Fruit fly (Drosophila melanogaster): Measurements from ENCODE around the gene B52.

Gene B52

DNA sequence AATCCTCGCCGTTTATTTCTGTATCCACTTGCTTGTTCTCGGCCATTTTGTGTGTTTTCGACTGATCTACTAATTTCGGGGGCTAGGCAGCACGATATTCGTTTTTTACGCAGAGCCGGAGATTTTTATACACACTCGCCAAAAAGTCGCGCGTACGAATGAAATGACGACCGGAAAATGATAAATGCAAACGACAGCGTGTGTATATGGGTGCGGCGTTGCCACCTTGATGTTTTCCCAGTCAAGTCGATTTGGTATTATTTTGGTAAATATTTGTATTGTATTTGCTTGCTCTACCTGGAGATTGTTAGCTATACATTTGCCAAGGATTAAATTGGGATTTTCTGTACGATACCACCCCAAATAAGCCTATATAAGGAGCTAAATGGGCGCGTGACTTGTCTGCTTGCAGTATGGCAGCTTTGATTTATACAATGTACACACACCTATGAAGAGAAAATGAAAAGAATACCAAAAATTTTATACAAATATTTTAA is 15.2 kb upstream of the B52 start, which contains the start of gene sqd (continued):
- TF ChIP-seq D (optimal IDR thresholded peaks at IDR 0.05), result no peak
- TF ChIP-seq D (GFP tag; optimal IDR thresholded peaks at IDR 0.05), result no peak
- no peak for TF ChIP-seq CG31224 (GFP tag; IDR thresholded peaks at IDR 0.05)
- TF ChIP-seq Dfd (GFP tag; optimal IDR thresholded peaks at IDR 0.05), result no peak
- no peak for TF ChIP-seq ftz-f1 (GFP tag; optimal IDR thresholded peaks at IDR 0.05)
- peak; percentile 54 for TF ChIP-seq scrt (GFP tag; optimal IDR thresholded peaks at IDR 0.05)
- peak; percentile 21 for TF ChIP-seq exex (tag; optimal IDR thresholded peaks at IDR 0.05)
- peak; percentile 72 for TF ChIP-seq CG4617 (GFP tag; optimal IDR thresholded peaks at IDR 0.05; ENCODE audit: borderline replicate concordance)
- peak; percentile 36 for TF ChIP-seq CG31441 (GFP tag; IDR thresholded peaks at IDR 0.05)
- TF ChIP-seq CG7839 (tag; optimal IDR thresholded peaks at IDR 0.05), result peak; percentile 11
- TF ChIP-seq prd (optimal IDR thresholded peaks at IDR 0.05), result no peak
- TF ChIP-seq prd (GFP tag; IDR thresholded peaks at IDR 0.05), result peak; percentile 49; the same call in 2 of the 3 replicates
- peak; percentile 51 for TF ChIP-seq B-H2 (GFP tag; optimal IDR thresholded peaks at IDR 0.05)
- TF ChIP-seq GATAe (GFP tag; conservative IDR thresholded peaks at IDR 0.05), result no peak
- no peak for TF ChIP-seq CG4282 (GFP tag; optimal IDR thresholded peaks at IDR 0.05)
- no peak for TF ChIP-seq gcm2 (GFP tag; optimal IDR thresholded peaks at IDR 0.05)
- TF ChIP-seq grau (tag; optimal IDR thresholded peaks at IDR 0.05), result peak; percentile 31
- peak; percentile 93 for TF ChIP-seq Ets97D (GFP tag; optimal IDR thresholded peaks at IDR 0.05)
- peak; percentile 46 for TF ChIP-seq CG18619 (GFP tag; optimal IDR thresholded peaks at IDR 0.05)
- peak; percentile 35 for TF ChIP-seq Oli (tag; optimal IDR thresholded peaks at IDR 0.05)
- no peak for TF ChIP-seq tap (tag; optimal IDR thresholded peaks at IDR 0.05)
- no peak for TF ChIP-seq pnt (GFP tag; optimal IDR thresholded peaks at IDR 0.05)
- peak; percentile 47 for TF ChIP-seq Sry-δ (GFP tag; optimal IDR thresholded peaks at IDR 0.05)
- TF ChIP-seq onecut (GFP tag; IDR thresholded peaks at IDR 0.05), result 0 out of 2 replicates have a peak, but pooled peaks have one; percentile 14
- no peak for TF ChIP-seq gce (GFP tag; IDR thresholded peaks at IDR 0.05)
- peak; percentile 50 for TF ChIP-seq CG13775 (GFP tag; optimal IDR thresholded peaks at IDR 0.05)
- TF ChIP-seq CG13296 (GFP tag; optimal IDR thresholded peaks at IDR 0.05), result peak; percentile 47
- TF ChIP-seq eve (GFP tag; optimal IDR thresholded peaks at IDR 0.05), result peak in 1 of 2 experiments; percentile 79
- TF ChIP-seq CG30431 (GFP tag; optimal IDR thresholded peaks at IDR 0.05), result no peak
- peak; percentile 42 for TF ChIP-seq HHEX (GFP tag; optimal IDR thresholded peaks at IDR 0.05)
- TF ChIP-seq CG8281 (tag; optimal IDR thresholded peaks at IDR 0.05), result no peak
- TF ChIP-seq ap (GFP tag; IDR thresholded peaks at IDR 0.05), result no peak
- TF ChIP-seq seq (GFP tag; IDR thresholded peaks at IDR 0.05), result no peak
- TF ChIP-seq HmgZ (tag; optimal IDR thresholded peaks at IDR 0.05), result peak; percentile 37
- peak; percentile 27 for TF ChIP-seq CG12236 (GFP tag; optimal IDR thresholded peaks at IDR 0.05)
- TF ChIP-seq tin (GFP tag; optimal IDR thresholded peaks at IDR 0.05), result peak; percentile 31
- TF ChIP-seq da (GFP tag; optimal IDR thresholded peaks at IDR 0.05), result no peak
- peak in 1 of 2 experiments; percentile 39 for TF ChIP-seq insv (GFP tag; optimal IDR thresholded peaks at IDR 0.05)
- peak; percentile 44 for TF ChIP-seq Asciz (GFP tag; optimal IDR thresholded peaks at IDR 0.05)
- TF ChIP-seq CG32767 (GFP tag; IDR thresholded peaks at IDR 0.05), result peak; percentile 83
- TF ChIP-seq org-1 (GFP tag; optimal IDR thresholded peaks at IDR 0.05), result no peak
- TF ChIP-seq ci (GFP tag; IDR thresholded peaks at IDR 0.05), result peak; percentile 65; the same call in 1 of the 3 replicates
- peak; percentile 6 to 20 for TF ChIP-seq dpn (GFP tag; optimal IDR thresholded peaks at IDR 0.05)
- TF ChIP-seq CG17568 (GFP tag; optimal IDR thresholded peaks at IDR 0.05), result peak; percentile 29
- TF ChIP-seq CG10462 (GFP tag; optimal IDR thresholded peaks at IDR 0.05), result no peak
- peak; percentile 95 for TF ChIP-seq Med (GFP tag)
- TF ChIP-seq CG1647 (GFP tag; optimal IDR thresholded peaks at IDR 0.05), result no peak
- peak; percentile 43 for TF ChIP-seq dm (GFP tag; optimal IDR thresholded peaks at IDR 0.05)
- peak; percentile 22 for TF ChIP-seq CG17912 (GFP tag; optimal IDR thresholded peaks at IDR 0.05)
- TF ChIP-seq CG12659 (GFP tag; optimal IDR thresholded peaks at IDR 0.05), result peak; percentile 54
- TF ChIP-seq esg (GFP tag; conservative IDR thresholded peaks at IDR 0.05), result no peak
- peak; percentile 36 for TF ChIP-seq gem (tag; optimal IDR thresholded peaks at IDR 0.05)
